Fruit fly (Drosophila melanogaster): ENCODE results near the gene tx.

tx gene

dm6 chr3R:26443875-26444511, 3.4 kb downstream of the tx start (continued):
- TF ChIP-seq CG13775 (GFP tag; optimal IDR thresholded peaks at IDR 0.05) (peak; percentile 8), CG3281 (GFP tag; optimal IDR thresholded peaks at IDR 0.05) (peak; percentile 28), CG9932 (GFP tag; IDR thresholded peaks at IDR 0.05) (no peak), fd102C (GFP tag; optimal IDR thresholded peaks at IDR 0.05) (no peak), bcd (GFP tag; optimal IDR thresholded peaks at IDR 0.05) (peak; percentile 59), dpn (GFP tag; optimal IDR thresholded peaks at IDR 0.05) (peak in 1 of 2 experiments; percentile 17), Blimp-1 (GFP tag; optimal IDR thresholded peaks at IDR 0.05) (peak; percentile 88), Dref (GFP tag; IDR thresholded peaks at IDR 0.05) (no peak), Hr51 (GFP tag; optimal IDR thresholded peaks at IDR 0.05) (peak in 1 of 2 experiments; percentile 54), CG14050 (GFP tag; IDR thresholded peaks at IDR 0.05) (peak; percentile 13; the same call in 1 of the 3 replicates), prd (optimal IDR thresholded peaks at IDR 0.05) (no peak), prd (GFP tag; IDR thresholded peaks at IDR 0.05) (peak; percentile 53; the same call in 1 of the 3 replicates), CG3726 (GFP tag; IDR thresholded peaks at IDR 0.05) (no peak), CG15269 (tag; optimal IDR thresholded peaks at IDR 0.05) (peak; percentile 18), Hr3 (GFP tag; optimal IDR thresholded peaks at IDR 0.05) (peak; percentile 27), CG11093 (GFP tag; IDR thresholded peaks at IDR 0.05) (peak; percentile 39; the same call in 1 of the 3 replicates), Xbp1 (GFP tag; optimal IDR thresholded peaks at IDR 0.05) (peak; percentile 44), CG13123 (GFP tag; optimal IDR thresholded peaks at IDR 0.05) (no peak), Myb (GFP tag; optimal IDR thresholded peaks at IDR 0.05) (no peak), CG9797 (GFP tag; optimal IDR thresholded peaks at IDR 0.05) (no peak), CG33213 (GFP tag; optimal IDR thresholded peaks at IDR 0.05) (no peak), lola (GFP tag; optimal IDR thresholded peaks at IDR 0.05) (peak in 1 of 3 experiments; percentile 33), dmrt99B (tag; optimal IDR thresholded peaks at IDR 0.05) (peak; percentile 77), CG10979 (tag; optimal IDR thresholded peaks at IDR 0.05) (peak; percentile 77), ro (GFP tag; IDR thresholded peaks at IDR 0.05) (0 out of 2 replicates have a peak, but pooled peaks have one; percentile 14), gcm2 (GFP tag; optimal IDR thresholded peaks at IDR 0.05) (no peak), CG14441 (GFP tag; IDR thresholded peaks at IDR 0.05) (peak; percentile 59), CG7839 (tag; optimal IDR thresholded peaks at IDR 0.05) (peak; percentile 72), knrl (GFP tag; IDR thresholded peaks at IDR 0.05; ENCODE audit: partially characterized antibody) (no peak), kni (GFP tag; optimal IDR thresholded peaks at IDR 0.05) (peak; percentile 1), odd (GFP tag; optimal IDR thresholded peaks at IDR 0.05) (no peak), CkIIα-i1 (GFP tag; IDR thresholded peaks at IDR 0.05) (no peak), slbo (GFP tag; IDR thresholded peaks at IDR 0.05) (no peak), Nf-YB (GFP tag; optimal IDR thresholded peaks at IDR 0.05) (peak; percentile 14), gem (tag; optimal IDR thresholded peaks at IDR 0.05) (peak; percentile 81), CG11504 (tag; optimal IDR thresholded peaks at IDR 0.05) (peak; percentile 81), Ada2b (GFP tag; IDR thresholded peaks at IDR 0.05) (peak; percentile 27; the same call in 1 of the 2 replicates), org-1 (GFP tag; optimal IDR thresholded peaks at IDR 0.05) (peak; percentile 46), chinmo (GFP tag; IDR thresholded peaks at IDR 0.05; ENCODE audit: partially characterized antibody) (no peak), Rx (GFP tag; IDR thresholded peaks at IDR 0.05) (0 out of 2 replicates have a peak, but pooled peaks have one; percentile 8), CG13296 (GFP tag; optimal IDR thresholded peaks at IDR 0.05) (peak; percentile 20), ash1 (GFP tag; optimal IDR thresholded peaks at IDR 0.05) (no peak), CG6683 (GFP tag; optimal IDR thresholded peaks at IDR 0.05) (no peak), CG1233 (GFP tag; optimal IDR thresholded peaks at IDR 0.05) (peak; percentile 48), caup (GFP tag; optimal IDR thresholded peaks at IDR 0.05; ENCODE audit: severe bottlenecking) (no peak), CG6813 (GFP tag; optimal IDR thresholded peaks at IDR 0.05) (peak; percentile 20), Atf6 (GFP tag; IDR thresholded peaks at IDR 0.05) (no peak; the same call in 1 of the 2 replicates), zfh1 (GFP tag; IDR thresholded peaks at IDR 0.05) (peak; percentile 59; the same call in 2 of the 3 replicates)
